Worm (Caenorhabditis elegans) whole organism, young adult: ENCODE data around the gene Y82E9BR.20.

Experiments
- ama-1 ChIP-seq, 3 experiments: fragments of 150-350 bp in 1 of 3; sonication (generic microtip) in 2 of 3; optimal IDR thresholded peaks; 2 replicates each; lab custom pipeline; 2014 to 2018; ENCODE audit warnings: missing biosample characterization in 2 of 3, missing genetic modification characterization in 2 of 3, missing genetic modification reagents in 2 of 3
- nhr-27 ChIP-seq: fragments of 200-800 bp; sonication (Bioruptor generic); optimal IDR thresholded peaks from 2 replicates; lab custom pipeline; 2018; ENCODE audit warnings: mild to moderate bottlenecking, missing genetic modification characterization, moderate library complexity, missing compliant biosample characterization

- TF ChIP-seq nhr-27 (tag; lab: Kevin White, UChicago): no peak
- no peak for TF ChIP-seq ama-1 (optimal IDR thresholded peaks at IDR 0.05; lab: Kevin White, UChicago)
- TF ChIP-seq ama-1 (GFP tag; optimal IDR thresholded peaks at IDR 0.05; lab: Kevin White, UChicago): no peak
Measured at ce11 chrIII:1349313-1349712, 24.9 kb upstream of the Y82E9BR.20 start, which contains the start of gene fbxa-25.
